Fruit fly (Drosophila melanogaster) whole organism, embryonic: ENCODE results near the gene CG7564.

Experiments
- Atf6 ChIP-seq: fragments of 200-800 bp; sonication (Bioruptor generic); IDR thresholded peaks from 2 replicates; pipeline ENCODE4 v1.3.6; 2022; ENCODE audit warnings: missing biosample characterization, missing genetic modification characterization
- B-H2 ChIP-seq: fragments of 200-800 bp; sonication (Bioruptor generic); optimal IDR thresholded peaks from 2 replicates; lab custom pipeline; 2018; ENCODE audit warnings: missing biosample characterization, mild to moderate bottlenecking, missing genetic modification characterization
- Bdp1 ChIP-seq: fragments of 200-800 bp; sonication (Bioruptor generic); optimal IDR thresholded peaks from 3 replicates; lab custom pipeline; 2016; ENCODE audit warnings: missing biosample characterization, missing genetic modification characterization
- CG10147 ChIP-seq: fragments of 200-800 bp; sonication (Bioruptor generic); optimal IDR thresholded peaks from 2 replicates; lab custom pipeline; 2019; ENCODE audit warnings: missing biosample characterization, mild to moderate bottlenecking, missing genetic modification characterization, moderate library complexity
- CG10565 ChIP-seq: fragments of 200-800 bp; sonication (Bioruptor generic); optimal IDR thresholded peaks from 3 replicates; lab custom pipeline; 2016; ENCODE audit warnings: missing biosample characterization, mild to moderate bottlenecking, missing genetic modification characterization
- CG11085 ChIP-seq: fragments of 200-800 bp; sonication (Bioruptor generic); IDR thresholded peaks from 2 replicates; pipeline ENCODE4 v1.3.6; 2022; ENCODE audit warnings: missing biosample characterization, missing genetic modification characterization
- CG11696 ChIP-seq: fragments of 200-800 bp; sonication (Bioruptor generic); IDR thresholded peaks from 2 replicates; pipeline ENCODE4 v1.3.6; 2022; ENCODE audit warnings: missing biosample characterization, missing genetic modification characterization
- CG13287 ChIP-seq: fragments of 200-800 bp; sonication (Bioruptor generic); IDR thresholded peaks from 2 replicates; pipeline ENCODE4 v1.3.6; 2022; ENCODE audit warnings: missing biosample characterization, missing genetic modification characterization; ENCODE audit not compliant: partially characterized antibody
- CG13775 ChIP-seq: fragments of 200-800 bp; sonication (Bioruptor generic); optimal IDR thresholded peaks from 3 replicates; lab custom pipeline; 2017; ENCODE audit warnings: missing biosample characterization, mild to moderate bottlenecking, missing genetic modification characterization
- CG13894 ChIP-seq: fragments of 200-800 bp; sonication (Bioruptor generic); optimal IDR thresholded peaks from 3 replicates; lab custom pipeline; 2018; ENCODE audit warnings: missing biosample characterization, mild to moderate bottlenecking, missing genetic modification characterization, moderate library complexity
- CG15479 ChIP-seq: fragments of 200-800 bp; sonication (Bioruptor generic); optimal IDR thresholded peaks from 3 replicates; lab custom pipeline; 2019; ENCODE audit warnings: missing biosample characterization, mild to moderate bottlenecking, missing genetic modification characterization, moderate library complexity
- CG1603 ChIP-seq: fragments of 200-800 bp; sonication (Bioruptor generic); optimal IDR thresholded peaks from 2 replicates; lab custom pipeline; 2019; ENCODE audit warnings: missing biosample characterization, mild to moderate bottlenecking, missing genetic modification characterization, moderate library complexity
- CG17328 ChIP-seq: fragments of 200-800 bp; sonication (Bioruptor generic); IDR thresholded peaks from 2 replicates; pipeline ENCODE4 v1.3.6; 2022; ENCODE audit warnings: missing biosample characterization, missing genetic modification characterization
- CG18011 ChIP-seq: fragments of 200-800 bp; sonication (Bioruptor generic); optimal IDR thresholded peaks from 2 replicates; lab custom pipeline; 2017; ENCODE audit warnings: missing biosample characterization, missing genetic modification characterization, mild to moderate bottlenecking, moderate library complexity, missing genotype
- CG2199 ChIP-seq: fragments of 200-800 bp; sonication (Bioruptor generic); IDR thresholded peaks from 3 replicates; pipeline ENCODE4 v1.3.6; 2022; ENCODE audit warnings: missing biosample characterization, missing genetic modification characterization
- CG32767 ChIP-seq: fragments of 200-800 bp; sonication (Bioruptor generic); IDR thresholded peaks from 2 replicates; pipeline ENCODE4 v1.3.6; 2022; ENCODE audit warnings: missing biosample characterization, missing genetic modification characterization
- CG3281 ChIP-seq: fragments of 200-800 bp; sonication (Bioruptor generic); optimal IDR thresholded peaks from 3 replicates; lab custom pipeline; 2017; ENCODE audit warnings: missing biosample characterization, mild to moderate bottlenecking, missing genetic modification characterization
- CG4707 ChIP-seq: fragments of 200-800 bp; sonication (Bioruptor generic); optimal IDR thresholded peaks from 2 replicates; lab custom pipeline; 2018; ENCODE audit warnings: missing biosample characterization, mild to moderate bottlenecking, missing genetic modification characterization, moderate library complexity
- H2.0 ChIP-seq: fragments of 200-800 bp; sonication (Bioruptor generic); IDR thresholded peaks from 2 replicates; pipeline ENCODE4 v1.3.6; 2022; ENCODE audit warnings: missing biosample characterization, missing genetic modification characterization
- HLHmδ ChIP-seq: fragments of 200-800 bp; sonication (Bioruptor generic); optimal IDR thresholded peaks from 2 replicates; lab custom pipeline; 2018; ENCODE audit warnings: missing biosample characterization, mild to moderate bottlenecking, missing genetic modification characterization, moderate library complexity
- Hmr ChIP-seq: fragments of 200-800 bp; sonication (Bioruptor generic); optimal IDR thresholded peaks from 3 replicates; lab custom pipeline; 2017; ENCODE audit warnings: mild to moderate bottlenecking, missing biosample characterization, missing genetic modification reagents, missing genetic modification characterization
- MBD-R2 ChIP-seq: fragments of 200-800 bp; sonication (Bioruptor generic); IDR thresholded peaks from 2 replicates; pipeline ENCODE4 v1.3.6; 2022; ENCODE audit warnings: missing biosample characterization, missing genetic modification characterization
- MTF-1 ChIP-seq: fragments of 200-800 bp; sonication (Bioruptor generic); optimal IDR thresholded peaks from 2 replicates; lab custom pipeline; 2018; ENCODE audit warnings: missing biosample characterization, mild to moderate bottlenecking, missing genetic modification characterization, borderline replicate concordance
- Mes4 ChIP-seq: fragments of 200-800 bp; sonication (Bioruptor generic); optimal IDR thresholded peaks from 2 replicates; lab custom pipeline; 2016; ENCODE audit warnings: missing biosample characterization, missing genetic modification characterization
- Myb ChIP-seq: fragments of 200-800 bp; sonication (Bioruptor generic); optimal IDR thresholded peaks from 2 replicates; lab custom pipeline; 2016; ENCODE audit warnings: missing biosample characterization, missing genetic modification characterization
- NFAT ChIP-seq: fragments of 200-800 bp; sonication (Bioruptor generic); IDR thresholded peaks from 2 replicates; pipeline ENCODE4 v1.3.6; 2022; ENCODE audit warnings: missing biosample characterization, missing genetic modification characterization
- PHDP ChIP-seq: fragments of 200-800 bp; sonication (Bioruptor generic); optimal IDR thresholded peaks from 3 replicates; lab custom pipeline; 2018; ENCODE audit warnings: missing biosample characterization, mild to moderate bottlenecking, missing genetic modification characterization, moderate library complexity
- Side ChIP-seq: fragments of 200-800 bp; sonication (Bioruptor generic); optimal IDR thresholded peaks from 2 replicates; lab custom pipeline; 2016; ENCODE audit warnings: missing biosample characterization, missing genetic modification characterization
- Sin3A ChIP-seq: fragments of >200 bp; optimal IDR thresholded peaks from 2 replicates; lab custom pipeline; 2018
- amos ChIP-seq: fragments of 200-800 bp; sonication (Bioruptor generic); IDR thresholded peaks from 2 replicates; pipeline ENCODE4 v1.3.6; 2022; ENCODE audit warnings: missing biosample characterization, missing genetic modification characterization; ENCODE audit not compliant: partially characterized antibody
- cwo ChIP-seq: fragments of 200-800 bp; sonication (Bioruptor generic); optimal IDR thresholded peaks from 3 replicates; lab custom pipeline; 2017; ENCODE audit warnings: missing biosample characterization, missing genetic modification characterization, mild to moderate bottlenecking, moderate library complexity, missing genetic modification reagents
- dpn ChIP-seq, 2 experiments: fragments of 200-800 bp; sonication (Bioruptor generic); optimal IDR thresholded peaks; 3 replicates each; lab custom pipeline; 2016; ENCODE audit warnings: missing biosample characterization in 2 of 2, missing genetic modification characterization in 2 of 2
- emc ChIP-seq: fragments of 200-800 bp; sonication (Bioruptor generic); optimal IDR thresholded peaks from 2 replicates; lab custom pipeline; 2016; ENCODE audit warnings: missing biosample characterization, missing genetic modification characterization
- fd3F ChIP-seq: fragments of 200-800 bp; sonication (Bioruptor generic); optimal IDR thresholded peaks from 2 replicates; lab custom pipeline; 2018; ENCODE audit warnings: missing biosample characterization, mild to moderate bottlenecking, missing genetic modification characterization, moderate library complexity
- fd64A ChIP-seq: fragments of 200-800 bp; sonication (Bioruptor generic); optimal IDR thresholded peaks from 3 replicates; lab custom pipeline; 2018; ENCODE audit warnings: missing biosample characterization, mild to moderate bottlenecking, missing genetic modification characterization
- ftz-f1 ChIP-seq: fragments of 200-800 bp; sonication (Bioruptor generic); optimal IDR thresholded peaks from 2 replicates; lab custom pipeline; 2016; ENCODE audit warnings: missing biosample characterization, missing genetic modification characterization
- grau ChIP-seq: fragments of 200-800 bp; optimal IDR thresholded peaks from 3 replicates; lab custom pipeline; 2019; ENCODE audit warnings: missing biosample characterization, mild to moderate bottlenecking, missing genetic modification characterization, moderate library complexity
- inv ChIP-seq: fragments of 200-800 bp; sonication (Bioruptor generic); IDR thresholded peaks from 2 replicates; pipeline ENCODE4 v1.3.6; 2022; ENCODE audit warnings: missing biosample characterization, missing genetic modification characterization; ENCODE audit not compliant: partially characterized antibody
- kay ChIP-seq: fragments of 200-800 bp; sonication (Bioruptor generic); optimal IDR thresholded peaks from 2 replicates; lab custom pipeline; 2016; ENCODE audit warnings: missing biosample characterization, missing genetic modification characterization
- kni ChIP-seq: fragments of 200-800 bp; sonication (Bioruptor generic); optimal IDR thresholded peaks from 3 replicates; lab custom pipeline; 2017; ENCODE audit warnings: mild to moderate bottlenecking, missing biosample characterization, missing genetic modification reagents, missing genetic modification characterization
- knrl ChIP-seq: fragments of 200-800 bp; sonication (Bioruptor generic); IDR thresholded peaks from 3 replicates; pipeline ENCODE4 v1.3.6; 2022; ENCODE audit warnings: missing biosample characterization, missing genetic modification characterization; ENCODE audit not compliant: partially characterized antibody
- maf-S ChIP-seq: fragments of 200-800 bp; sonication (Bioruptor generic); optimal IDR thresholded peaks from 2 replicates; lab custom pipeline; 2016; ENCODE audit warnings: missing biosample characterization, missing genetic modification characterization
- ro ChIP-seq: fragments of 200-800 bp; sonication (Bioruptor generic); IDR thresholded peaks from 2 replicates; pipeline ENCODE4 v1.3.6; 2022; ENCODE audit warnings: missing biosample characterization, missing genetic modification characterization
- run ChIP-seq: fragments of 200-800 bp; sonication (Bioruptor generic); optimal IDR thresholded peaks from 3 replicates; lab custom pipeline; 2018; ENCODE audit warnings: missing biosample characterization, mild to moderate bottlenecking, missing genetic modification characterization
- stwl ChIP-seq: fragments of 200-800 bp; sonication (Bioruptor generic); optimal IDR thresholded peaks from 3 replicates; lab custom pipeline; 2018; ENCODE audit warnings: missing biosample characterization, mild to moderate bottlenecking, missing genetic modification characterization, moderate library complexity
- unpg ChIP-seq: fragments of 200-800 bp; sonication (Bioruptor generic); optimal IDR thresholded peaks from 3 replicates; lab custom pipeline; 2018; ENCODE audit warnings: missing biosample characterization, mild to moderate bottlenecking, missing genetic modification characterization, moderate library complexity
- vnd ChIP-seq: fragments of 200-800 bp; sonication (Bioruptor generic); IDR thresholded peaks from 3 replicates; pipeline ENCODE4 v1.3.6; 2022; ENCODE audit warnings: missing biosample characterization, missing genetic modification characterization; ENCODE audit not compliant: partially characterized antibody
- vvl ChIP-seq: fragments of 200-800 bp; sonication (Bioruptor generic); IDR thresholded peaks from 2 replicates; pipeline ENCODE4 v1.3.6; 2022; ENCODE audit warnings: missing biosample characterization, missing genetic modification characterization
- zen ChIP-seq: fragments of 200-800 bp; sonication (Bioruptor generic); optimal IDR thresholded peaks from 3 replicates; lab custom pipeline; 2018; ENCODE audit warnings: missing biosample characterization, mild to moderate bottlenecking, missing genetic modification characterization, moderate library complexity

Gene CG7564

dm6 chr3L:17557215-17557904 is 43.3 kb downstream of the CG7564 start, which contains the start of gene CycT (continued):
- no peak; the same call in 1 of the 2 replicates for TF ChIP-seq vvl
- TF ChIP-seq zen: peak; percentile 53
- peak; percentile 61 for TF ChIP-seq CG10147
- TF ChIP-seq fd64A: peak; percentile 39
- TF ChIP-seq kni: peak; percentile 71
- peak; percentile 74 for TF ChIP-seq CG3281 (GFP tag; lab: Kevin White, UChicago)
- peak; percentile 95 for TF ChIP-seq amos (GFP tag; lab: Robert Waterston, UW)
- TF ChIP-seq PHDP: peak; percentile 41
- peak; percentile 24 for TF ChIP-seq fd3F (GFP tag; lab: Kevin White, UChicago)
- TF ChIP-seq CG32767 (GFP tag; lab: Robert Waterston, UW): peak; percentile 48
- TF ChIP-seq ro (GFP tag; lab: Robert Waterston, UW): no peak
- TF ChIP-seq MTF-1 (GFP tag; lab: Kevin White, UChicago): peak; percentile 9
- no peak for TF ChIP-seq CG11085
- peak; percentile 33 for TF ChIP-seq Mes4 (GFP tag; lab: Kevin White, UChicago)
- peak; percentile 84 for TF ChIP-seq stwl (tag; lab: Kevin White, UChicago)
- TF ChIP-seq run (tag; lab: Kevin White, UChicago): peak; percentile 25
- peak; percentile 84 for TF ChIP-seq inv (GFP tag; lab: Robert Waterston, UW)
- TF ChIP-seq ftz-f1 (GFP tag; lab: Kevin White, UChicago): no peak
- peak; percentile 78 for TF ChIP-seq CG1603 (tag; lab: Kevin White, UChicago)
- TF ChIP-seq H2.0 (GFP tag; lab: Robert Waterston, UW): no peak
- peak; percentile 83 for TF ChIP-seq Myb (GFP tag; lab: Kevin White, UChicago)
- TF ChIP-seq CG13894: peak; percentile 50
- peak; percentile 91 for TF ChIP-seq CG13287 (GFP tag; lab: Robert Waterston, UW)
- no peak for TF ChIP-seq Bdp1
- peak; percentile 81 for TF ChIP-seq Hmr
- TF ChIP-seq CG4707: peak; percentile 24
- 0 out of 2 replicates have a peak, but pooled peaks have one; percentile 39 for TF ChIP-seq CG17328 (GFP tag; lab: Robert Waterston, UW)
- peak; percentile 60 for TF ChIP-seq CG15479 (GFP tag; lab: Kevin White, UChicago)
- peak; percentile 52 for TF ChIP-seq Sin3A (lab: Kevin White, UChicago)
- peak; percentile 81 for TF ChIP-seq vnd (GFP tag; lab: Robert Waterston, UW)
- no peak for TF ChIP-seq kay (GFP tag; lab: Kevin White, UChicago)
- TF ChIP-seq NFAT (GFP tag; lab: Robert Waterston, UW): no peak
- TF ChIP-seq dpn (GFP tag; optimal IDR thresholded peaks at IDR 0.05; lab: Kevin White, UChicago): peak; percentile 31 to 36
- TF ChIP-seq unpg (GFP tag; lab: Kevin White, UChicago): peak; percentile 50
- TF ChIP-seq knrl (GFP tag; lab: Robert Waterston, UW): peak; percentile 92
- TF ChIP-seq CG13775 (GFP tag; lab: Kevin White, UChicago): peak; percentile 52
- TF ChIP-seq grau (tag; lab: Kevin White, UChicago): peak; percentile 41
- no peak for TF ChIP-seq emc
- no peak for TF ChIP-seq CG10565 (GFP tag; lab: Kevin White, UChicago)
- TF ChIP-seq HLHmδ (GFP tag; lab: Kevin White, UChicago): peak; percentile 41
- peak; percentile 13 for TF ChIP-seq Side
- peak; percentile 31 for TF ChIP-seq cwo (GFP tag; lab: Kevin White, UChicago)
- TF ChIP-seq CG2199: peak; percentile 37; the same call in 1 of the 3 replicates
- peak; percentile 32 for TF ChIP-seq CG18011
- TF ChIP-seq MBD-R2 (GFP tag; lab: Robert Waterston, UW): peak; percentile 26; the same call in 1 of the 2 replicates
- TF ChIP-seq CG11696: no peak
- TF ChIP-seq B-H2 (GFP tag; lab: Kevin White, UChicago): peak; percentile 29
- TF ChIP-seq maf-S (GFP tag; lab: Kevin White, UChicago): no peak
- peak; percentile 25; the same call in 1 of the 2 replicates for TF ChIP-seq Atf6
